Worm (Caenorhabditis elegans) whole organism, L4 larva: ENCODE results near the gene F13H10.3.

Source experiments
- Y48G9A.11 ChIP-seq: fragments of 200-800 bp; sonication (Bioruptor generic); IDR thresholded peaks from 2 replicates; pipeline ENCODE4 v1.3.6; 2022; ENCODE audit warnings: missing genetic modification reagents, missing genetic modification characterization, missing compliant biosample characterization
- ces-1 ChIP-seq: fragments of 150-350 bp; sonication (generic microtip); optimal IDR thresholded peaks from 4 replicates; lab custom pipeline; 2014; ENCODE audit warnings: missing biosample characterization, missing genetic modification reagents, missing genetic modification characterization
- ctbp-1 ChIP-seq: fragments of 200-800 bp; sonication (Bioruptor generic); IDR thresholded peaks from 2 replicates; pipeline ENCODE4 v1.3.6; 2022; ENCODE audit warnings: missing genetic modification reagents, missing genetic modification characterization, missing compliant biosample characterization
- jun-1 ChIP-seq: fragments of 150-350 bp; optimal IDR thresholded peaks from 2 replicates; lab custom pipeline; 2014; ENCODE audit warnings: missing biosample characterization, missing genetic modification reagents, missing genetic modification characterization
- lin-39 ChIP-seq: fragments of 150-350 bp; optimal IDR thresholded peaks from 2 replicates; lab custom pipeline; 2014; ENCODE audit warnings: missing biosample characterization, missing genetic modification reagents, missing genetic modification characterization
- mep-1 ChIP-seq: fragments of 150-350 bp; sonication (generic microtip); optimal IDR thresholded peaks from 3 replicates; lab custom pipeline; 2014; ENCODE audit warnings: missing biosample characterization, missing genetic modification characterization
- nhr-11 ChIP-seq: fragments of 150-350 bp; optimal IDR thresholded peaks from 2 replicates; lab custom pipeline; 2014; ENCODE audit warnings: missing biosample characterization, missing genetic modification characterization
- nhr-28 ChIP-seq: fragments of 150-350 bp; optimal IDR thresholded peaks from 2 replicates; lab custom pipeline; 2014; ENCODE audit warnings: missing biosample characterization, missing genetic modification characterization
- php-3 ChIP-seq: fragments of 200-800 bp; sonication (Bioruptor generic); IDR thresholded peaks from 2 replicates; pipeline ENCODE4 v1.3.6; 2022; ENCODE audit warnings: missing genetic modification reagents, missing genetic modification characterization, missing compliant biosample characterization
- unc-39 ChIP-seq: sonication (generic microtip); optimal IDR thresholded peaks from 2 replicates; lab custom pipeline; 2017; ENCODE audit warnings: missing biosample characterization, missing genetic modification characterization
- zag-1 ChIP-seq: fragments of 150-350 bp; optimal IDR thresholded peaks from 2 replicates; lab custom pipeline; 2014; ENCODE audit warnings: missing biosample characterization, missing genetic modification characterization
- ztf-11 ChIP-seq: fragments of 150-350 bp; optimal IDR thresholded peaks from 2 replicates; lab custom pipeline; 2014; ENCODE audit warnings: missing biosample characterization, missing genetic modification characterization

DNA sequence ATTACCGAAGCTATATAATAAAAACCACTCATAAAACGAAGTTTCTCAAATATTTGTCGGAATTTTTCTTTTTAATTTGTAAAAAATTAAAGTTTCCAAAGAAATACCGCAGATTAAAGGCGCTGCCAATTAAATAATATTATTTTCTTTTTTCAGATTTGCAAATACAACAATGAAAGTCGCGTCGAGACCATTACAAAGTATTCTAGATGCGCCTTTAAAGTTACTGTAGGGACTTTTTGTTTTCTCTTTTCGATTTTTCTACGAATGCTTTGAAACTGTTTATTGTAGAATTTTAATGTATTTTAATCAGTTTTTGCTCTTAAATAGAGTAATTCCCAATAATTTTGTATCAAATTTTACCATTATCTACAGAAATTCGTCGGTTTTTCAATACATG is 22.5 kb upstream of the F13H10.3 start:
- no peak for TF ChIP-seq Y48G9A.11 (GFP tag; lab: Robert Waterston, UW)
- no peak for TF ChIP-seq zag-1 (tag; lab: Kevin White, UChicago)
- no peak for TF ChIP-seq mep-1 (tag; lab: Kevin White, UChicago)
- no peak for TF ChIP-seq unc-39 (tag; lab: Kevin White, UChicago)
- no peak for TF ChIP-seq nhr-28 (tag; lab: Kevin White, UChicago)
- TF ChIP-seq ces-1 = no peak
- TF ChIP-seq ctbp-1 (GFP tag; lab: Robert Waterston, UW) = no peak
- TF ChIP-seq ztf-11 = no peak
- TF ChIP-seq jun-1 (tag; lab: Kevin White, UChicago) = no peak
- no peak for TF ChIP-seq nhr-11
- no peak for TF ChIP-seq php-3 (GFP tag; lab: Robert Waterston, UW)
- TF ChIP-seq lin-39 (tag; lab: Kevin White, UChicago) = no peak
